Worm (Caenorhabditis elegans) whole organism, L2 larva: ENCODE measurements around the gene rheb-1.

ENCODE experiments used
- R02D3.7 ChIP-seq: fragments of 150-350 bp; optimal IDR thresholded peaks from 2 replicates; lab custom pipeline; 2014; ENCODE audit warnings: missing biosample characterization, missing genetic modification characterization
- aly-2 ChIP-seq: fragments of 150-350 bp; optimal IDR thresholded peaks from 2 replicates; lab custom pipeline; 2014; ENCODE audit warnings: missing biosample characterization, missing genetic modification characterization
- ama-1 ChIP-seq: fragments of 150-350 bp; optimal IDR thresholded peaks from 2 replicates; lab custom pipeline; 2018; ENCODE audit warnings: inconsistent platforms
- blmp-1 ChIP-seq: sonication (generic microtip); optimal IDR thresholded peaks from 2 replicates; lab custom pipeline; 2017; ENCODE audit warnings: missing genetic modification characterization, mild to moderate bottlenecking, missing compliant biosample characterization, antibody characterized with exemption, moderate library complexity; ENCODE audit not compliant: insufficient read depth
- egl-27 ChIP-seq: sonication (generic microtip); optimal IDR thresholded peaks from 3 replicates; lab custom pipeline; 2017; ENCODE audit warnings: missing biosample characterization, missing genetic modification reagents, missing genetic modification characterization
- lsy-2 ChIP-seq, 2 experiments: fragments of 150-350 bp in 1 of 2; sonication (generic microtip) in 1 of 2; optimal IDR thresholded peaks; 2 replicates each; lab custom pipeline; 2014 to 2017; ENCODE audit warnings: missing biosample characterization in 2 of 2, missing genetic modification characterization in 2 of 2
- nhr-12 ChIP-seq: fragments of 150-350 bp; optimal IDR thresholded peaks from 2 replicates; lab custom pipeline; 2014; ENCODE audit warnings: missing biosample characterization, missing genetic modification characterization
- nhr-23 ChIP-seq: fragments of 150-350 bp; optimal IDR thresholded peaks from 2 replicates; lab custom pipeline; 2014; ENCODE audit warnings: missing biosample characterization, missing genetic modification reagents, missing genetic modification characterization
- nhr-25 ChIP-seq: fragments of 150-350 bp; sonication (generic microtip); optimal IDR thresholded peaks from 3 replicates; lab custom pipeline; 2014; ENCODE audit warnings: missing biosample characterization, missing genetic modification characterization
- snpc-4 ChIP-seq: fragments of 150-350 bp; optimal IDR thresholded peaks from 2 replicates; lab custom pipeline; 2014; ENCODE audit warnings: missing biosample characterization, missing genetic modification characterization
- unc-62 ChIP-seq: fragments of 150-350 bp; optimal IDR thresholded peaks from 2 replicates; lab custom pipeline; 2014; ENCODE audit warnings: missing biosample characterization, missing genetic modification reagents, missing genetic modification characterization
- ztf-1 ChIP-seq: fragments of 200-800 bp; sonication (Bioruptor generic); conservative IDR thresholded peaks from 2 replicates; pipeline ENCODE4 v1.3.6; 2022; ENCODE audit warnings: missing genetic modification characterization, missing compliant biosample characterization
- ztf-11 ChIP-seq: sonication (generic microtip); optimal IDR thresholded peaks from 2 replicates; lab custom pipeline; 2017; ENCODE audit warnings: missing biosample characterization, missing genetic modification characterization

DNA sequence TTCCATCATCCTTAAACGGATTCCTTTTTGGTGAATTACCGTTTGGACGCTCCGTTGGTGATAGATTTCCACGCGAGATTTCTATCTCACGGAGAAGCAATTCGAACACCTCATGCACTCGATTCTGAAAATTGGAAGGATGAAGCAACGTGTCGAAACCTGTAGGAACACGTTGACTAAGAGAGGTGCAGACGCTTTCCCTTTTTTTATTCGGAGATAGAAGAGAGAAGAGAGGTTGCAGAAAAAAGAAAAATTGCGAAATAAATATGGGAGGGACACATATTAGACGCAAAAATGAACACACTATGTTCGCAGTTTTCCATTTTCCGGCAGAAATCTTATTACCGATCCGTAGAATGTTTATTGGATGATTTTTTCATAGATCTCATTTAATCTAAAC, 1.1 kb downstream of the rheb-1 start:
- no peak for TF ChIP-seq nhr-25
- peak; percentile 58 for TF ChIP-seq blmp-1 (tag; lab: Kevin White, UChicago)
- no peak for TF ChIP-seq R02D3.7 (tag; lab: Kevin White, UChicago)
- TF ChIP-seq ztf-1 (GFP tag; lab: Robert Waterston, UW): no peak
- no peak for TF ChIP-seq unc-62 (GFP tag; lab: Kevin White, UChicago)
- no peak for TF ChIP-seq egl-27 (tag; lab: Kevin White, UChicago)
- no peak for TF ChIP-seq ama-1
- no peak for TF ChIP-seq lsy-2 (tag; optimal IDR thresholded peaks at IDR 0.05; lab: Kevin White, UChicago)
- TF ChIP-seq snpc-4: no peak
- no peak for TF ChIP-seq nhr-12 (tag; lab: Kevin White, UChicago)
- TF ChIP-seq ztf-11 (tag; lab: Kevin White, UChicago): no peak
- TF ChIP-seq aly-2 (tag; lab: Kevin White, UChicago): no peak
- TF ChIP-seq nhr-23 (tag; lab: Kevin White, UChicago): no peak
